Worm (Caenorhabditis elegans) whole organism, midembryonic: Measurements from ENCODE around the gene H39E23.3.
A peak's percentile ranks its signal among the peaks of the same experiment; 100 is the strongest.
"Not testable (repeated sequence)": the region's sequence is repeated elsewhere in the genome, so short reads cannot be mapped to it uniquely, and the experiment has no call there.

Experiments used
- T22C8.4 ChIP-seq: fragments of 200-800 bp; sonication (Bioruptor generic); IDR thresholded peaks from 2 replicates; pipeline ENCODE4 v1.3.6; 2022; ENCODE audit warnings: missing genetic modification characterization, missing compliant biosample characterization
- cog-1 ChIP-seq: sonication (generic microtip); optimal IDR thresholded peaks from 2 replicates; lab custom pipeline; 2016; ENCODE audit warnings: missing genetic modification characterization, missing compliant biosample characterization
- flt-1 ChIP-seq: fragments of 200-800 bp; sonication (Bioruptor generic); IDR thresholded peaks from 2 replicates; pipeline ENCODE4 v1.3.6; 2022; ENCODE audit warnings: missing genetic modification characterization, missing compliant biosample characterization
- klf-2 ChIP-seq: fragments of 200-800 bp; sonication (Bioruptor generic); conservative IDR thresholded peaks from 2 replicates; pipeline ENCODE4 v1.3.6; 2022; ENCODE audit warnings: missing genetic modification reagents, missing genetic modification characterization, missing compliant biosample characterization
- med-1 ChIP-seq: sonication (generic microtip); optimal IDR thresholded peaks from 2 replicates; lab custom pipeline; 2017; ENCODE audit warnings: missing genetic modification characterization, mild to moderate bottlenecking, missing compliant biosample characterization, antibody characterized with exemption, missing genetic modification reagents; ENCODE audit not compliant: insufficient read depth
- ref-1 ChIP-seq: fragments of 200-800 bp; sonication (Bioruptor generic); conservative IDR thresholded peaks from 2 replicates; pipeline ENCODE4 v1.3.6; 2022; ENCODE audit warnings: missing genetic modification reagents, missing genetic modification characterization, missing compliant biosample characterization
- tab-1 ChIP-seq: fragments of 200-800 bp; sonication (Bioruptor generic); IDR thresholded peaks from 2 replicates; pipeline ENCODE4 v1.3.6; 2022; ENCODE audit warnings: missing genetic modification characterization, missing compliant biosample characterization
- ztf-23 ChIP-seq: fragments of 200-800 bp; sonication (Bioruptor generic); IDR thresholded peaks from 2 replicates; pipeline ENCODE4 v1.3.6; 2022; ENCODE audit warnings: missing genetic modification reagents, missing genetic modification characterization, missing compliant biosample characterization
- ztf-29 ChIP-seq: fragments of 200-800 bp; sonication (Bioruptor generic); IDR thresholded peaks from 2 replicates; pipeline ENCODE4 v1.3.6; 2022; ENCODE audit warnings: missing genetic modification reagents, missing genetic modification characterization, missing compliant biosample characterization

The H39E23.3 gene

DNA sequence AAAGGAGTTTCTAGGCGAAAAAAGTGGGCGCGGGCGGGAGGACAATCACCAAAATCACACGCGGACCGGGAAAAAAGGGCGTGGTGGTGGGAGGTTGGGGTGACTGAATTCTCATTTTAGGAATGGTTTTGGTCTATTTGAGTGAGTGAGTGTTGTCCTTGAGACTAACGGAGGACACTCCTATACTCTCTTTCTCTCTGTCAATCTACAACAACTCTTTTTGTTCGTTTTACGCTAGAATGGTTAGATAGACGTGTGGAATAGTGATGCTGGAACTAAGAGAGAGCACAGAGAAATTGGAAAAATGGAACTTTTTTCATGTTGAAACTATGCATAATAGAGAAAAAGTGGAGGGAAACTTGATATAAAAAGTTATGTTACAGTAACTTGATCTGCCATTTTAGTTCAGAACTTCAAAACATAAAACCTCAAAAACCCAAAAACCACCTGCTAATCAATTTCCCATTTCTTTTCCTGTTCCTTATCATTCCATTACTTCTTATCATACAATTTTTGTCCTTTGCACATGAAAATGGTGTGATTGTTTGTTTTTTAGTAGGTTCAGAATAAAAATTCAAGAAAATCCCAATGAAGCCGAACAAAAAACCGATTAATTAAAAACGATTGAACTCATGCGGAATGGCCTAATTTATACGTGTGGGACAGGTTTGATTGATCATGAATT, 27.3 kb downstream of the H39E23.3 start:
- TF ChIP-seq klf-2: no peak
- no peak for TF ChIP-seq med-1 (GFP tag; lab: Kevin White, UChicago)
- TF ChIP-seq ztf-23 (GFP tag; lab: Robert Waterston, UW): no peak
- TF ChIP-seq ztf-29 (GFP tag; lab: Robert Waterston, UW): no peak
- no peak for TF ChIP-seq flt-1 (GFP tag; lab: Robert Waterston, UW)
- TF ChIP-seq ref-1 (GFP tag; lab: Robert Waterston, UW): no peak
- no peak for TF ChIP-seq T22C8.4
- no peak for TF ChIP-seq cog-1 (tag; lab: Kevin White, UChicago)
- TF ChIP-seq tab-1 (GFP tag; lab: Robert Waterston, UW): no peak

ce11 chrV:14136152-14136551, 28.5 kb downstream of the H39E23.3 start:
- TF ChIP-seq flt-1 (GFP tag; lab: Robert Waterston, UW) (0 out of 2 replicates have a peak, but pooled peaks have one; percentile 6), med-1 (GFP tag; lab: Kevin White, UChicago) (no peak), cog-1 (tag; lab: Kevin White, UChicago) (peak; percentile 40), T22C8.4 (no peak)

- not testable (repeated sequence) for TF ChIP-seq flt-1, ztf-23, ztf-29 (GFP tag; lab: Robert Waterston, UW)
These were observed 30.2 kb downstream of the H39E23.3 start, which contains the start of gene AH10.4 for ce11 chrV:14137766-14138165. Gene AH10.4, minus strand, starts transcription at chrV:14137866.

- TF ChIP-seq cog-1 (tag; lab: Kevin White, UChicago): peak; percentile 4
- TF ChIP-seq med-1 (GFP tag; lab: Kevin White, UChicago): no peak
- no peak for TF ChIP-seq ztf-23 (GFP tag; lab: Robert Waterston, UW)
These were observed 31.9 kb downstream of the H39E23.3 start for ce11 chrV:14139252-14140100.

DNA sequence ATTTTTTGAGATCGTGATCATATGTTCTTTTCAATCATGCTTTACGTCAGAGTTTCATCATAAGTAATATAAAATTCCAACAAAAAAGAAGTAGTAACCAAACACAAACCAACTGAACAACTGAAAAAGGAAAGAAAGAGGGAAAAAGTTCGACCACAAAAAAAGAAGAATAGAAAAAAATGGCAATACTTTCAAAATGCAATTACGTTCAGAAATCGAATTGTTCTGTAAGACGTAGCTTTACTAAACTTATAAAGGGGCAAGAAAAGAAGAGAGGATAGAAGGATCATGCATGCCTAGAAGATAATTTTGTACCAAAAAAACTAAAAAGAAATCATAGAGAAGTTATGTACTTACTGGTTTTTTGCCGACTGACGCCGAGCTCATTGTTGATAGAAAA, 33.1 kb downstream of the H39E23.3 start:
- no peak for TF ChIP-seq flt-1 (GFP tag; lab: Robert Waterston, UW)
- TF ChIP-seq ztf-29 (GFP tag; lab: Robert Waterston, UW): no peak
- no peak for TF ChIP-seq ztf-23 (GFP tag; lab: Robert Waterston, UW)
- no peak for TF ChIP-seq T22C8.4
- TF ChIP-seq med-1 (GFP tag; lab: Kevin White, UChicago): no peak
- no peak for TF ChIP-seq klf-2
- TF ChIP-seq cog-1 (tag; lab: Kevin White, UChicago): no peak
- TF ChIP-seq ref-1 (GFP tag; lab: Robert Waterston, UW): no peak
- TF ChIP-seq tab-1 (GFP tag; lab: Robert Waterston, UW): no peak

DNA sequence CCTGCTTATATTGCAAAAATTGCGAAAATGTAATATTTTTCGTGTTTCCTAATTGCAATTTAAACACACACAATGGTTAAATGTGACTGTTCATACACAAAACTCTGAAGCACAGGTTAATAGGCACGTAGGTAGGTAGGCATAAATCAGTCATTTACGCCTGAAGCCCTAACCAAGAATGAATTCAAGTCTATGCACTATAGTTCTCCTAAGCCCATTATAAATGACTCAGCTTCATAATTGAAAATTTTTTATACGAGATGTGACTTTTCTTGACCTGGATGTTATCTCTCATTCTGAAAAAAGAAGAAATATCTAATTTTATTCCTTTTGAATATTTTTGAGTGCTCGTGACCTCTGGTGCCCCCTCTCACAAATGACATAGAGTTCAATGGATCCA, 34.2 kb downstream of the H39E23.3 start:
- TF ChIP-seq cog-1 (tag; lab: Kevin White, UChicago): no peak
- TF ChIP-seq klf-2: no peak
- no peak for TF ChIP-seq T22C8.4
- TF ChIP-seq flt-1 (GFP tag; lab: Robert Waterston, UW): no peak
- no peak for TF ChIP-seq ztf-23 (GFP tag; lab: Robert Waterston, UW)
- no peak for TF ChIP-seq med-1 (GFP tag; lab: Kevin White, UChicago)
- TF ChIP-seq tab-1 (GFP tag; lab: Robert Waterston, UW): no peak
- TF ChIP-seq ref-1 (GFP tag; lab: Robert Waterston, UW): no peak

ce11 chrV:14143634-14144033, 36.0 kb downstream of the H39E23.3 start:
- TF ChIP-seq T22C8.4 (no peak), ztf-29 (GFP tag; lab: Robert Waterston, UW) (no peak), klf-2 (no peak), ztf-23 (GFP tag; lab: Robert Waterston, UW) (no peak), cog-1 (tag; lab: Kevin White, UChicago) (no peak), flt-1 (GFP tag; lab: Robert Waterston, UW) (no peak), ref-1 (GFP tag; lab: Robert Waterston, UW) (no peak), med-1 (GFP tag; lab: Kevin White, UChicago) (no peak), tab-1 (GFP tag; lab: Robert Waterston, UW) (no peak)

ce11 chrV:14145267-14145666, 37.7 kb downstream of the H39E23.3 start, which contains the start of gene par-1:
Gene par-1, minus strand, starts transcription at chrV:14145367.
- TF ChIP-seq tab-1 (GFP tag; lab: Robert Waterston, UW) (no peak), med-1 (GFP tag; lab: Kevin White, UChicago) (no peak), ztf-23 (GFP tag; lab: Robert Waterston, UW) (no peak), ztf-29 (GFP tag; lab: Robert Waterston, UW) (no peak), cog-1 (tag; lab: Kevin White, UChicago) (no peak), klf-2 (no peak), ref-1 (GFP tag; lab: Robert Waterston, UW) (no peak), T22C8.4 (no peak), flt-1 (GFP tag; lab: Robert Waterston, UW) (no peak)

- TF ChIP-seq tab-1 (GFP tag; lab: Robert Waterston, UW) (no peak), klf-2 (no peak), ztf-23 (GFP tag; lab: Robert Waterston, UW) (no peak), med-1 (GFP tag; lab: Kevin White, UChicago) (no peak), cog-1 (tag; lab: Kevin White, UChicago) (no peak), flt-1 (GFP tag; lab: Robert Waterston, UW) (no peak), T22C8.4 (no peak), ztf-29 (GFP tag; lab: Robert Waterston, UW) (no peak), ref-1 (GFP tag; lab: Robert Waterston, UW) (no peak)
These were observed 38.6 kb downstream of the H39E23.3 start, which contains the start of gene acs-10 for ce11 chrV:14146199-14146598. Gene acs-10, plus strand, starts transcription at chrV:14146499.
